Worm (Caenorhabditis elegans) whole organism, young adult: ENCODE measurements around the gene H20E11.2.

Experiments used
- B0336.3 ChIP-seq: fragments of 200-800 bp; sonication (Bioruptor generic); IDR thresholded peaks from 2 replicates; pipeline ENCODE4 v1.3.6; 2022; ENCODE audit warnings: missing genetic modification characterization, missing compliant biosample characterization
- F22D6.2 ChIP-seq: sonication (generic microtip); optimal IDR thresholded peaks from 2 replicates; lab custom pipeline; 2016; ENCODE audit warnings: mild to moderate bottlenecking, missing genetic modification characterization, missing compliant biosample characterization
- F39B2.1 ChIP-seq: fragments of 200-800 bp; sonication (Bioruptor generic); IDR thresholded peaks from 2 replicates; pipeline ENCODE4 v1.3.6; 2022; ENCODE audit warnings: missing genetic modification reagents, missing genetic modification characterization, missing compliant biosample characterization
- F49E8.2 ChIP-seq: sonication (generic microtip); optimal IDR thresholded peaks from 3 replicates; lab custom pipeline; 2017; ENCODE audit warnings: missing genetic modification characterization, mild to moderate bottlenecking, missing compliant biosample characterization, antibody characterized with exemption, moderate library complexity; ENCODE audit not compliant: insufficient read depth
- F55B11.4 ChIP-seq: sonication (generic microtip); optimal IDR thresholded peaks from 2 replicates; lab custom pipeline; 2016; ENCODE audit warnings: missing compliant biosample characterization, missing genetic modification characterization, borderline replicate concordance; ENCODE audit not compliant: insufficient read depth
- F57C9.4 ChIP-seq: sonication (generic microtip); optimal IDR thresholded peaks from 2 replicates; lab custom pipeline; 2017; ENCODE audit warnings: mild to moderate bottlenecking, missing genetic modification characterization, missing compliant biosample characterization
- Y79H2A.3 ChIP-seq: fragments of 200-800 bp; sonication (Bioruptor generic); conservative IDR thresholded peaks from 2 replicates; pipeline ENCODE4 v1.3.6; 2022; ENCODE audit warnings: missing genetic modification reagents, missing genetic modification characterization, missing compliant biosample characterization
- ama-1 ChIP-seq, 3 experiments: fragments of 150-350 bp in 1 of 3; sonication (generic microtip) in 2 of 3; optimal IDR thresholded peaks; 2 replicates each; lab custom pipeline; 2014 to 2018; ENCODE audit warnings: missing biosample characterization in 2 of 3, missing genetic modification characterization in 2 of 3, missing genetic modification reagents in 2 of 3
- aptf-2 ChIP-seq: fragments of 200-800 bp; sonication (Bioruptor generic); conservative IDR thresholded peaks from 2 replicates; pipeline ENCODE4 v1.3.6; 2022; ENCODE audit warnings: missing genetic modification reagents, missing genetic modification characterization, missing compliant biosample characterization
- ceh-58 ChIP-seq: fragments of 200-800 bp; sonication (Bioruptor generic); IDR thresholded peaks from 2 replicates; pipeline ENCODE4 v1.3.6; 2022; ENCODE audit warnings: missing genetic modification characterization, missing compliant biosample characterization
- ceh-91 ChIP-seq: fragments of 200-800 bp; sonication (Bioruptor generic); IDR thresholded peaks from 2 replicates; pipeline ENCODE4 v1.3.6; 2022; ENCODE audit warnings: missing genetic modification reagents, missing genetic modification characterization, missing compliant biosample characterization
- dox-1 ChIP-seq: fragments of 200-800 bp; sonication (Bioruptor generic); IDR thresholded peaks from 2 replicates; pipeline ENCODE4 v1.3.6; 2022; ENCODE audit warnings: missing genetic modification reagents, missing genetic modification characterization, missing compliant biosample characterization
- hmg-20 ChIP-seq: fragments of 200-800 bp; sonication (Bioruptor generic); IDR thresholded peaks from 2 replicates; pipeline ENCODE4 v1.3.6; 2022; ENCODE audit warnings: missing genetic modification reagents, missing genetic modification characterization, missing compliant biosample characterization
- let-607 ChIP-seq, 2 experiments: fragments of 200-800 bp in 1 of 2; sonication (Bioruptor generic) in 1 of 2; sonication (generic microtip) in 1 of 2; optimal IDR thresholded peaks; 2 replicates each; lab custom pipeline; 2016 to 2018; ENCODE audit warnings: mild to moderate bottlenecking in 2 of 2, missing compliant biosample characterization in 2 of 2, missing genetic modification characterization in 2 of 2, moderate library complexity in 2 of 2, missing genotype in 1 of 2
- lsy-27 ChIP-seq: sonication (generic microtip); optimal IDR thresholded peaks from 2 replicates; lab custom pipeline; 2017; ENCODE audit warnings: missing genetic modification characterization, mild to moderate bottlenecking, missing compliant biosample characterization, antibody characterized with exemption, missing genotype, borderline replicate concordance; ENCODE audit not compliant: insufficient read depth
- madf-8 ChIP-seq: fragments of 200-800 bp; sonication (Bioruptor generic); conservative IDR thresholded peaks from 2 replicates; pipeline ENCODE4 v1.3.6; 2022; ENCODE audit warnings: missing genetic modification reagents, missing genetic modification characterization, missing compliant biosample characterization
- mel-28 ChIP-seq: sonication (generic microtip); optimal IDR thresholded peaks from 2 replicates; lab custom pipeline; 2016; ENCODE audit warnings: borderline replicate concordance, mild to moderate bottlenecking, missing genetic modification characterization, missing compliant biosample characterization
- nhr-179 ChIP-seq: sonication (generic microtip); optimal IDR thresholded peaks from 2 replicates; lab custom pipeline; 2016; ENCODE audit warnings: mild to moderate bottlenecking, missing genetic modification characterization, missing compliant biosample characterization
- nhr-80 ChIP-seq: sonication (generic microtip); optimal IDR thresholded peaks from 2 replicates; lab custom pipeline; 2016; ENCODE audit warnings: missing genetic modification characterization, missing compliant biosample characterization
- pbrm-1 ChIP-seq: fragments of 200-800 bp; sonication (Bioruptor generic); IDR thresholded peaks from 2 replicates; pipeline ENCODE4 v1.3.6; 2022; ENCODE audit warnings: missing genetic modification reagents, missing genetic modification characterization, missing compliant biosample characterization
- rcor-1 ChIP-seq: fragments of 200-800 bp; sonication (Bioruptor generic); IDR thresholded peaks from 2 replicates; pipeline ENCODE4 v1.3.6; 2022; ENCODE audit warnings: missing genetic modification reagents, missing genetic modification characterization, missing compliant biosample characterization
- snpc-3.4 ChIP-seq: sonication (generic microtip); optimal IDR thresholded peaks from 2 replicates; lab custom pipeline; 2017; ENCODE audit warnings: missing genetic modification characterization, mild to moderate bottlenecking, missing compliant biosample characterization, antibody characterized with exemption, moderate library complexity, missing genotype, missing genetic modification reagents
- unc-130 ChIP-seq: sonication (generic microtip); optimal IDR thresholded peaks from 2 replicates; lab custom pipeline; 2016; ENCODE audit warnings: missing genetic modification reagents, missing genetic modification characterization, missing compliant biosample characterization
- xnd-1 ChIP-seq: sonication (generic microtip); optimal IDR thresholded peaks from 2 replicates; lab custom pipeline; 2016; ENCODE audit warnings: missing genotype, missing genetic modification reagents, missing genetic modification characterization, missing compliant biosample characterization
- ztf-26 ChIP-seq: sonication (generic microtip); optimal IDR thresholded peaks from 2 replicates; lab custom pipeline; 2017; ENCODE audit warnings: missing genetic modification characterization, missing compliant biosample characterization
- ztf-3 ChIP-seq: fragments of 200-800 bp; sonication (Bioruptor generic); optimal IDR thresholded peaks from 2 replicates; lab custom pipeline; 2018; ENCODE audit warnings: mild to moderate bottlenecking, missing genetic modification characterization, missing compliant biosample characterization

The H20E11.2 gene

DNA sequence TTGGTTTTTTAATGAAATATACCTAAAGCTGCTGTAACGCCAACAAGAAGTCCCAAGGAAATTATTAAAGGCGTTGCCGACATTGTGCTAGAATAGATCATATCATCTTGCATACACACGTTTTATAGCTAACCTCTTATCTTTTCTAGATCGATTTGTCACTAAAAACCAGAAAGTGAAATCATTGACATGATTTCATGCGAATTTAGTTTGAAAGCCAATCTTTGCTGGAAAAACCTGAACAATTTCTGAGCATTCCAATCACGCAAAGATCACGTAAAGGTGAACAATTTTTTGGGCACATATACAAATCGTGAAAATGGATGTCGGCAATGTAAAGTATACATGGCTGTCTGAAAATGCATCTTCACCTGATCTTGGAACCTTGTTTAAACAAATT, 5.2 kb upstream of the H20E11.2 start, which contains the start of gene C17H12.6:
C17H12.6 (minus strand) TSS at position 101 of the 400 bp plus-strand sequence.
- TF ChIP-seq F49E8.2 (tag; lab: Kevin White, UChicago) (no peak), pbrm-1 (GFP tag; lab: Robert Waterston, UW) (no peak)

DNA sequence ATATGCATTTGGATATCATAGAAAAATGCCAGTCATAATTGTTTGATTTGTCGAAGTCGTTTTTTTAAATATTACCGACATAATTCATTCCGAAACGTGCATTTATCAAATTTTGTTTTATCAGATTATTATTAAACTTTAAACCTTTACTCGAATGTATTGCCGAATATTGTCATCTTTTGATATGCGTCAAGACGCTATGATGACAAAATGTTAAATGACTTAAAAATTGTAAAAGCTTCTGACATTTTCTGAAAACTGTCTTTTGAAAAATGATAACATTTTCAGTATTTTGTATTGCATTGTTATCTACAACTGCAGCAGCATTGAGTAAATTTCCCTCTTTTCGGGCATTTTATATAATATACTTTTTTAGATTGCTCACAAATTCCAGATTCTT, 3.0 kb upstream of the H20E11.2 start, which contains the start of gene H20E11.3:
H20E11.3 (plus strand) TSS at position 195 of the 400 bp plus-strand sequence.
- no peak for TF ChIP-seq hmg-20 (GFP tag; lab: Robert Waterston, UW)
- TF ChIP-seq nhr-80 (tag; lab: Kevin White, UChicago) = peak; percentile 47
- TF ChIP-seq, all 124 proteins: peak for 1

DNA sequence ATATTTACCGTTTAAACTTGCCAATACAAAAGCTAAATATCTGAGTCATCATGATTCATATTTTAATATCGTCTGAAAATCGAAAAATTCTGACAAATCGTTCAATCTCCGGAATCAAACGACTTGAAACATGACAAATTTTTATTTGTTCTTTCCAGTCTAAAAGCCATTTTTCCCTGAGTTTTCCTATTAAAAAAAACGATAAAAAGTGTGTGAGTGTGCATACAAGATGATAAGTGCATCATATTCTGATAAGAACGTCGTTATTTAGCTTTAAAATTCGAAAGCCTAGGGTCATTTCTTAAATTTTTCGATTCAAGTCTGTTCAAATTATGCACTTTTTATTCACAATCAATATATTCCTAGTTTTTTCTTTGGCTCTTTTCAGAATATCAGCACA, 2.3 kb downstream of the H20E11.2 start, which contains the start of gene H20E11.1:
H20E11.1 (plus strand) TSS at position 244 of the 400 bp plus-strand sequence.
- TF ChIP-seq nhr-80 (tag; lab: Kevin White, UChicago) (peak; percentile 29), ztf-3 (GFP tag; lab: Kevin White, UChicago) (no peak)
- TF ChIP-seq, all 124 proteins: peak for 1

DNA sequence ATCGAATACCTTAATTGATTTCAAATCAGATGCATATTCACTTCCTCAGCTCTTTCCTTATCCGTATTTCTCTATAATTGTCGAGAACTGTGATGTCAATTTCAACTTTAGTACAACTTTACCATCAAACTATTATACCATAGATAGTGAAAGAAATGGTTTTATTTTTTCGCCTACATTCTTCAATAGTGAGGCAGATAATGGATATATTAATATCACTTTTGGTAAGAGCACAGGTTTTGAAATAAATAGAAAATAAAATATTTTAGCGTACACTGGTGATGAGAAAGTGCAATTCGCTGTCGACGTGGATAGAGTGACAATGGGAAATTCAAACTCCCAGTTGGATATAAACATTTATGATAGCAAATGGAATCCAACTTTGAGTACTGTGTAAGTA, 4.6 kb downstream of the H20E11.2 start:
- TF ChIP-seq ztf-3 (GFP tag; lab: Kevin White, UChicago) (no peak), F22D6.2 (tag; lab: Kevin White, UChicago) (no peak), unc-130 (no peak), let-607 (tag; optimal IDR thresholded peaks at IDR 0.05; lab: Kevin White, UChicago) (no peak)

DNA sequence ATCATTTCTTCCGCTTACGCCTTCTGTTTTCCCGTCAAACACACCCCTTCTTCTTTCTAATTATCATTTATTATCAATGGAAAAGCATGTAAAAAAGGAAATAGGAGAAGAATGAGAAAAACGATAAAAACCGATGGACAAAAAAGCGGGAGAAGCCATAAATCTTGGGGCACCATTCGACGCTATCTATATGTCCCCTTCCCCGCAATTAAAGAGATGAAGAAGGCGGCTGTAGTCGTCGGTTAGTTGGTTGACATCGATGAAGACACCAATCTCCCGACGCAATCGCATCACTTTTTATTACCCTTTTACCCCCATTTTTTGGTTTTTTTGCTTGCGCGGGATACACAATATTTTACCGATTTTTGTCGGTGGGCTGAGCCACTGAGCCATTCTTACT, 6.0 kb downstream of the H20E11.2 start:
- no peak for TF ChIP-seq dox-1 (GFP tag; lab: Robert Waterston, UW)
- no peak for TF ChIP-seq Y79H2A.3 (GFP tag; lab: Robert Waterston, UW)
- no peak for TF ChIP-seq ceh-91 (GFP tag; lab: Robert Waterston, UW)
- no peak for TF ChIP-seq ceh-58 (GFP tag; lab: Robert Waterston, UW)
- TF ChIP-seq B0336.3 (GFP tag; lab: Robert Waterston, UW) = no peak
- no peak for TF ChIP-seq snpc-3.4 (tag; lab: Kevin White, UChicago)
- TF ChIP-seq aptf-2 (GFP tag; lab: Robert Waterston, UW) = no peak
- no peak for TF ChIP-seq xnd-1 (tag; lab: Kevin White, UChicago)
- TF ChIP-seq madf-8 (GFP tag; lab: Robert Waterston, UW) = no peak
- TF ChIP-seq F55B11.4 = no peak

DNA sequence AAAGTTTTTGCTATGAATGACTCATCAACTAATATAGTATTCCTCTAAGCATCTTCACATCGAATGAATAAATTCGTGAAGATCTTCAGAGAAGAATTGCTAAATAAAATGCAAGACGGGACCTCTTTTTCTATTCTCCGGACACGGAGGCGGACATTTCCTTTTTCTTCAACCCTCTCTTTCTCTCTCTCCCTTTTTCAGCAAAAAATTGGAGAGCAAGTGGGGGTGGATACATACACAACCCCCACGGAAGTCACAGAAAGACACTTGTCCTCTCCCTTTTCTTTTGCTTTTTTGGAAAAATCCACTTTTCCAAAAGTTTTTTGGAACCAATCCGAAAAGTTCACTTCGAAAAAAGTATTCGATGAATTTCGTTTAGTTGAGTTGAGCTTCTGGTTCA, 7.1 kb downstream of the H20E11.2 start:
- TF ChIP-seq nhr-179 (tag; lab: Kevin White, UChicago) = no peak
- no peak for TF ChIP-seq rcor-1
- no peak for TF ChIP-seq F57C9.4 (tag; lab: Kevin White, UChicago)
- TF ChIP-seq ztf-26 (tag; lab: Kevin White, UChicago) = no peak
- no peak for TF ChIP-seq mel-28 (tag; lab: Kevin White, UChicago)
- TF ChIP-seq ama-1 (optimal IDR thresholded peaks at IDR 0.05; lab: Kevin White, UChicago) = no peak
- TF ChIP-seq ama-1 (GFP tag; optimal IDR thresholded peaks at IDR 0.05; lab: Kevin White, UChicago) = no peak
- TF ChIP-seq ztf-3 (GFP tag; lab: Kevin White, UChicago) = no peak
- no peak for TF ChIP-seq F39B2.1 (GFP tag; lab: Robert Waterston, UW)

DNA sequence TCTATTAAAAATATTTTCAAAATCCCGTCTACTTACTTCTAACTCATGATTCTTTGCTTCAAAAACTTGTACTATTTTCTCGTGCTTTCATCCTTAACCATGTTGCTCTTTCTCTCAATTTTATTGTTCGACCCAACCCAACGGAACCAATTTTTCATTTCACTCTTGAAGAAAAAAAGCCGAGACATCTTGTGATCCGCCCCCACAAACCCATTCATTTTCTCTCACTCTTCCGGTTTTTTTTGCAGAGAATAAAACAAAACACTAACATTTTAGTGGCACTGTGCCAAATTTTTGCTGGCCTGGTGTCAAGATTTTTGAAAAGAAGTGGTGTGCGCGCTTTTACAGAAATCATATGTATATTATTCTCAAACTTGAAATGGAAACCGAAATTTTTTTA, 9.2 kb downstream of the H20E11.2 start:
- TF ChIP-seq unc-130 = no peak
- TF ChIP-seq F57C9.4 (tag; lab: Kevin White, UChicago) = no peak
- no peak for TF ChIP-seq lsy-27 (tag; lab: Kevin White, UChicago)
